Fruit fly (Drosophila melanogaster) S2 (cell line): ENCODE data around the gene Pxd.

ENCODE experiments used
- CG8478 ChIP-seq: fragments of >200 bp; optimal IDR thresholded peaks from 2 replicates; lab custom pipeline; 2018
- CTCF ChIP-seq, 2 experiments: fragments of >200 bp; optimal IDR thresholded peaks; 2 replicates each; lab custom pipeline; 2018

DNA sequence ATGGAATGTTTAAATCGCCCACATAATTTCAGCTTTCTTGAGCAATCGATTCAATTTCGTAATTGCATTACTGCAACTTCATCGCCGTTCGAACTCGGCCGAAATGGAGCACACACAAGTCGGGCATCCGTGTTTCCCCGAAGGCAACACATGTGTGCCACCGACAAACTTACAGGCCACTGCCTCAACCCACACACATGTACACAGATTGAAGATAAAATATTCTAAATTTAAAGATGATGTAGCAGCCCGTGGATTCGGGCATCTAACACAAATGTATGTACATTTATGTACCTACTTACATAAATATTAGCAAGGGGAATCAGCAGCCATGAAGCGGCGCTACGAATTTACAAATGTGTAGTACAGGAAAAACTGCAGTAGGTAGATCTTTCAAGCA, 51.7 kb downstream of the Pxd start:
- no peak for TF ChIP-seq CG8478 (lab: Kevin White, UChicago)
- no peak for TF ChIP-seq CTCF (optimal IDR thresholded peaks at IDR 0.05; lab: Kevin White, UChicago)
